Fruit fly (Drosophila melanogaster) whole organism, adult: Measurements from ENCODE around the gene Tango6.

Experiments
- CG11617 ChIP-seq: fragments of 200-800 bp; sonication (Bioruptor generic); optimal IDR thresholded peaks from 2 replicates; lab custom pipeline; 2017; ENCODE audit warnings: mild to moderate bottlenecking, missing biosample characterization, missing genetic modification reagents, missing genetic modification characterization
- CG12768 ChIP-seq: fragments of 200-800 bp; sonication (Bioruptor generic); optimal IDR thresholded peaks from 2 replicates; lab custom pipeline; 2017; ENCODE audit warnings: missing biosample characterization, missing genetic modification characterization, mild to moderate bottlenecking, moderate library complexity, missing genetic modification reagents
- CG14711 ChIP-seq: fragments of 200-800 bp; sonication (Bioruptor generic); optimal IDR thresholded peaks from 2 replicates; lab custom pipeline; 2018; ENCODE audit warnings: missing biosample characterization, mild to moderate bottlenecking, missing genetic modification characterization, moderate library complexity
- CG1620 ChIP-seq: fragments of 200-800 bp; sonication (Bioruptor generic); optimal IDR thresholded peaks from 2 replicates; lab custom pipeline; 2016; ENCODE audit warnings: missing biosample characterization, missing genetic modification characterization
- CG33017 ChIP-seq: fragments of 200-800 bp; sonication (Bioruptor generic); optimal IDR thresholded peaks from 2 replicates; lab custom pipeline; 2018; ENCODE audit warnings: missing biosample characterization, mild to moderate bottlenecking, missing genetic modification characterization, moderate library complexity
- CG5204 ChIP-seq: fragments of 200-800 bp; sonication (Bioruptor generic); optimal IDR thresholded peaks from 2 replicates; lab custom pipeline; 2016; ENCODE audit warnings: missing biosample characterization, missing genetic modification characterization
- CG7045 ChIP-seq: fragments of 200-800 bp; sonication (Bioruptor generic); optimal IDR thresholded peaks from 2 replicates; lab custom pipeline; 2017; ENCODE audit warnings: missing biosample characterization, mild to moderate bottlenecking, missing genetic modification characterization
- CG7101 ChIP-seq: fragments of 200-800 bp; sonication (Bioruptor generic); optimal IDR thresholded peaks from 2 replicates; lab custom pipeline; 2018; ENCODE audit warnings: missing biosample characterization, mild to moderate bottlenecking, missing genetic modification characterization, moderate library complexity
- Clk ChIP-seq: fragments of 200-800 bp; sonication (Bioruptor generic); optimal IDR thresholded peaks from 2 replicates; lab custom pipeline; 2017; ENCODE audit warnings: missing biosample characterization, missing genetic modification characterization
- Crg-1 ChIP-seq: fragments of 200-800 bp; sonication (Bioruptor generic); optimal IDR thresholded peaks from 2 replicates; lab custom pipeline; 2016; ENCODE audit warnings: missing biosample characterization, missing genetic modification characterization
- Hr96 ChIP-seq: fragments of 200-800 bp; sonication (Bioruptor generic); optimal IDR thresholded peaks from 2 replicates; lab custom pipeline; 2016; ENCODE audit warnings: missing biosample characterization, missing genetic modification characterization
- Mnt ChIP-seq: fragments of 200-800 bp; sonication (Bioruptor generic); optimal IDR thresholded peaks from 2 replicates; lab custom pipeline; 2016; ENCODE audit warnings: missing biosample characterization, mild to moderate bottlenecking, missing genetic modification characterization
- bab1 ChIP-seq: fragments of 200-800 bp; sonication (Bioruptor generic); optimal IDR thresholded peaks from 3 replicates; lab custom pipeline; 2019; ENCODE audit warnings: missing biosample characterization, mild to moderate bottlenecking, missing genetic modification characterization, moderate library complexity
- cic ChIP-seq: fragments of 200-800 bp; sonication (Bioruptor generic); optimal IDR thresholded peaks from 2 replicates; lab custom pipeline; 2017; ENCODE audit warnings: missing biosample characterization, mild to moderate bottlenecking, missing genetic modification characterization, moderate library complexity
- cnc ChIP-seq, 2 experiments: fragments of >200 bp; optimal IDR thresholded peaks; 2 replicates each; lab custom pipeline; 2017
- kay ChIP-seq: fragments of 200-800 bp; sonication (Bioruptor generic); peaks from one replicate; lab custom pipeline; 2016; ENCODE audit warnings: missing biosample characterization, missing genetic modification characterization, borderline replicate concordance
- ovo ChIP-seq: fragments of 200-800 bp; sonication (Bioruptor generic); optimal IDR thresholded peaks from 2 replicates; lab custom pipeline; 2016; ENCODE audit warnings: missing biosample characterization, missing genetic modification characterization
- pad ChIP-seq: fragments of 200-800 bp; sonication (Bioruptor generic); optimal IDR thresholded peaks from 3 replicates; lab custom pipeline; 2017; ENCODE audit warnings: missing biosample characterization, missing genetic modification characterization, mild to moderate bottlenecking, moderate library complexity, missing genetic modification reagents
- tj ChIP-seq: fragments of 200-800 bp; sonication (Bioruptor generic); optimal IDR thresholded peaks from 3 replicates; lab custom pipeline; 2017; ENCODE audit warnings: missing biosample characterization, mild to moderate bottlenecking, missing genetic modification characterization, moderate library complexity
- toe ChIP-seq: fragments of 200-800 bp; sonication (Bioruptor generic); optimal IDR thresholded peaks from 2 replicates; lab custom pipeline; 2016; ENCODE audit warnings: missing biosample characterization, missing genetic modification characterization

The Tango6 gene

DNA sequence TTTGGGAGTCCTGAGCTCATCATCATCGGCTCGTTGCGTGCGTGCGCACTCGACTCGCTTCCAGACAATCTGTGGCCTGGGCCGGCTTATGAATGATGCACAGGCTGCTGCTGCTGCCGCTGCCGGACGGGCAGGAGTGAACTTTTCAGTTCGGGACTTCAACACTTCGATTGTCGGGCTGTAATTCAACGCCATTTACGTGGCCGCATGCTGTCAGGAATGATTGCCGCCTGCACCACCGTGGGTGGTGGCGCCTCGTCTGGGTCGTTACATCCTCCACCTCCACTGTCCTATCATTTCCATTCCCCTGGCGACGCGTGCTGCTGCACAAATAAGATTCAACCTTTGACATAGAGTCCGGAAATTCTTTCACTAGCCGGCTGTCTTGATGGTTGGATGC, 41.2 kb downstream of the Tango6 start:
- TF ChIP-seq CG14711 (no peak), Mnt (no peak), kay (no peak), ovo (GFP tag; lab: Kevin White, UChicago) (no peak), cnc (optimal IDR thresholded peaks at IDR 0.05; lab: Kevin White, UChicago) (no peak), CG1620 (GFP tag; lab: Kevin White, UChicago) (no peak), toe (GFP tag; lab: Kevin White, UChicago) (no peak), CG7101 (no peak), pad (GFP tag; lab: Kevin White, UChicago) (no peak), CG12768 (no peak), CG33017 (tag; lab: Kevin White, UChicago) (no peak), tj (no peak)

DNA sequence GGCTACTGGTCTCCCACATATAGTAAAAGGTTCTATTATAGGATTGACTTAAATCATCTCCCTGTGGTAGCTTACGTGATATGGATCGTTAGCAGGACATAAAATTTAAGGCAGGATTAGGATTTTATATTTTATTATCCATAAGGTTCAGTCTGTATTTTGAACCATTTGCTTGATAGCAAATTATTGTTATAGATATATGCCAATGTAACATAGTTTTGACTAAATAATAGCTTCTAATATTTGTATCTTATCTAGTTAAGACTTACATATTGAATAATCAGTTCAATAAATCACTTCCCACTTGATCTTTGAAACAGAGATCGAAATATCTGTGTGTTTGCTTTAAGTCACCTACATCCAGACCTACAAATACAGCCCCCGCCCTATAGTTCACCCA, 41.7 kb downstream of the Tango6 start, which contains the start of gene robl37BC:
Gene robl37BC, plus strand, starts transcription at position 301 of the 400 bp plus-strand sequence.
- TF ChIP-seq CG14711 (no peak), tj (no peak), toe (GFP tag; lab: Kevin White, UChicago) (no peak), CG12768 (no peak), CG1620 (GFP tag; lab: Kevin White, UChicago) (no peak), CG11617 (GFP tag; lab: Kevin White, UChicago) (no peak), Mnt (no peak), kay (no peak), CG7045 (GFP tag; lab: Kevin White, UChicago) (no peak), cnc (optimal IDR thresholded peaks at IDR 0.05; lab: Kevin White, UChicago) (no peak), bab1 (GFP tag; lab: Kevin White, UChicago) (no peak), Crg-1 (GFP tag; lab: Kevin White, UChicago) (no peak), cic (GFP tag; lab: Kevin White, UChicago) (no peak), Clk (GFP tag; lab: Kevin White, UChicago) (no peak), ovo (GFP tag; lab: Kevin White, UChicago) (no peak), CG7101 (no peak), CG5204 (no peak)

- TF ChIP-seq CG7101, result peak; percentile 14
- TF ChIP-seq ovo (GFP tag; lab: Kevin White, UChicago), result no peak
- TF ChIP-seq CG33017 (tag; lab: Kevin White, UChicago), result peak; percentile 56
These were observed 43.2 kb downstream of the Tango6 start for dm6 chr2L:19011895-19012645.

DNA sequence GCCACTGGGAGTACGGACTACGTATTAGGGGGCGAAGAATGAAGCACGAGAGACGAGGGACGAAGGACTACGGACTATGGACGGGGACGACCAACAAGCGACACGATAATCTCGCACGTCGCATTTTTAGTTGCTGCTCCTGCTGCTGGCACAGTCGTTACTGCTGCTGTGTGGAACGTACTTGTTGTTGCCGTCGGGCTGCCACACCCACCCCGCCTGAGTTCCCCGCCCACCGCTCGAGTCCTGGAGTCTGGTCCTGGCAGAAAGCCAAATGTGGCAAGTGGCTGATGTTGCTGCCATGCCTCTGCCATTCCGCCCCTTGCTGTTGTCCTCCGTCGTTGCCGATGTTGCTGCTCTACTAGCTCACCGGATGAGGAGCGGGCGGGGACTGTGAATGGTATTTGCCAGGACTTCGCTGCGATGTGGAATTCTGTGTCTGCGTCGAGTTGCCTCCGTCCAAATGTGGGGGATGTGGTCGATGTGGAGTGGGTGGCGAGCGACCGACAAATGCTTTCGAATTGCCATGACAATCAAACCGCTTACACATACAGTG, 44.0 kb downstream of the Tango6 start:
- TF ChIP-seq CG33017 (tag; lab: Kevin White, UChicago) (no peak), CG11617 (GFP tag; lab: Kevin White, UChicago) (no peak), CG7101 (no peak), toe (GFP tag; lab: Kevin White, UChicago) (no peak), CG14711 (no peak), bab1 (GFP tag; lab: Kevin White, UChicago) (no peak), Clk (GFP tag; lab: Kevin White, UChicago) (no peak), Mnt (no peak), cic (GFP tag; lab: Kevin White, UChicago) (no peak)

DNA sequence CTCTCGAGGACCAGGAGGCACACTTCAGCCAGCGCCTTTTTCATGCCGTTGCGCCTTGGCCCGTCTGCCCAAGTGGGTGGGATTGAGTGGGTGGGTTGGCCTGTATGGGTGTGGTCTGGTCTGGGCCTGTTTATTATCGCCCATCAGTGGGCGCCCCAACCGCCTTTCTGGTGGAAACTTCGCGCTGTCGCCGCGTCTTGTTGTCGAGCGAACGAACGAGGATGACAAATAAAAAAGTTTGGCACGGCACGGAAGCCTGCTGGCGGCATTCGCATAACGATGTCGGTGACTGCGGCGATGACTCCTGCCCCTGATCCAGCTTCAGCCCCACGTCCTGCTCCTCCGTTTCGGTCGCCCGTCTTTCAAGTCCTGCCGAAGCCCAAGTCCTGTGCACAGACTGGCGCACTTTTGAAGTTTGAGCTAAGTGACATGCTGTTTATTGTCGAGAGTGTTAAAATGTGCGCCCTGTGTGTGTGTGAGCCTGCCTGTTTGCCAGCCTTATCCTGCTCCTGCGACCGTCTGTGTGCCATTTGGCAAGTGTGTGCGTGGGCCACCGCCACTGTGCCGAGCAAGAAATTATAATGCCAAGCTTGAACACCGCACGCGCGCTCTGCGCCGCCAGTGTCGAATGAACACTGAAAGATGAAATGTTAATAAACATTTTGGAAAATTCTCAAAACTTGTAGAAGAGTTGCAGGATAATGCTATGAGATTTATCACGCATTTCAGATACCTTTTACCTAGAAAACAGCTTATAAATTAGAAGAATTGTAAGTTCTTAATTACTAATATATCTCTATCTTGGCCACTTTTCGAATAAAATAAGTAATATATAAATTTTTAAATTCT, 45.4 kb downstream of the Tango6 start:
- TF ChIP-seq kay, result no peak
- peak; percentile 68 for TF ChIP-seq CG12768
- peak; percentile 41 for TF ChIP-seq toe (GFP tag; lab: Kevin White, UChicago)
- TF ChIP-seq bab1 (GFP tag; lab: Kevin White, UChicago), result no peak
- TF ChIP-seq CG7045 (GFP tag; lab: Kevin White, UChicago), result peak; percentile 64
- TF ChIP-seq CG7101, result peak; percentile 28
- peak; percentile 30 for TF ChIP-seq CG11617 (GFP tag; lab: Kevin White, UChicago)
- TF ChIP-seq CG14711, result no peak
- TF ChIP-seq CG33017 (tag; lab: Kevin White, UChicago), result peak; percentile 56
- TF ChIP-seq ovo (GFP tag; lab: Kevin White, UChicago), result no peak
- no peak for TF ChIP-seq Hr96 (GFP tag; lab: Kevin White, UChicago)
- no peak for TF ChIP-seq cnc (optimal IDR thresholded peaks at IDR 0.05; lab: Kevin White, UChicago)
- TF ChIP-seq cic (GFP tag; lab: Kevin White, UChicago), result no peak
- TF ChIP-seq tj, result no peak
- TF ChIP-seq Crg-1 (GFP tag; lab: Kevin White, UChicago), result no peak
- TF ChIP-seq CG1620 (GFP tag; lab: Kevin White, UChicago), result no peak
- peak; percentile 36 for TF ChIP-seq Clk (GFP tag; lab: Kevin White, UChicago)
- TF ChIP-seq pad (GFP tag; lab: Kevin White, UChicago), result no peak
- no peak for TF ChIP-seq Mnt
- TF ChIP-seq CG5204, result peak; percentile 67

DNA sequence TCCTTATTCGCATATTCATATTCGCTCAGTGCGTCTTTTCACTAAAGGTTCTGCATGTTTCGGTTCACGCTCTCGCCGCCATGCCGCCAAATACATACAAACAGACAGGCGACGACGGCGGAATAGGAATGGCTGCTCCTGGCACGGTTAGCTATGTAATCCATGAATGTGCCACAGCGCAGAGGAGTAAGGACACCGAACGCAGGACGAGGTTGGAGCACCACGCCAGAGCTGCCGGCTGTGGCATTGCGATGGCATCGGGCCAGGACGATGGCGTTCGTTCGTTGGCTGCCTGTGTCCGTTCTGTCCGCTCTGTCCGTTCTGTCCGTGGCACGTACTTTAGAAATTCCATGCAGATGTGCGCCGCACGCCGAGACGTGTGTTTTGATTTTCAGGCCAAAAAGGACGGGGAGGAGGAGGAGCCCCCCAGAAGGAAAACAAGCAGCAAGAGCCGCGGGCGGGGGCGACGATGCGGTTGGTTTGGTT, 46.1 kb downstream of the Tango6 start:
- TF ChIP-seq CG5204 (no peak), cnc (optimal IDR thresholded peaks at IDR 0.05; lab: Kevin White, UChicago) (no peak), Clk (GFP tag; lab: Kevin White, UChicago) (no peak), CG1620 (GFP tag; lab: Kevin White, UChicago) (no peak), CG33017 (tag; lab: Kevin White, UChicago) (no peak), bab1 (GFP tag; lab: Kevin White, UChicago) (no peak), CG7101 (no peak), ovo (GFP tag; lab: Kevin White, UChicago) (no peak), kay (no peak), CG11617 (GFP tag; lab: Kevin White, UChicago) (no peak), pad (GFP tag; lab: Kevin White, UChicago) (no peak), cic (GFP tag; lab: Kevin White, UChicago) (no peak), CG14711 (no peak), Mnt (no peak), toe (GFP tag; lab: Kevin White, UChicago) (no peak), Hr96 (GFP tag; lab: Kevin White, UChicago) (no peak), Crg-1 (GFP tag; lab: Kevin White, UChicago) (no peak), CG7045 (GFP tag; lab: Kevin White, UChicago) (no peak), tj (no peak)
